Worm (Caenorhabditis elegans) whole organism, young adult: Measurements from ENCODE around the gene sams-1.
A peak's percentile ranks its signal among the peaks of the same experiment; 100 is the strongest.

Source experiments
- F23B12.7 ChIP-seq: sonication (generic microtip); optimal IDR thresholded peaks from 2 replicates; lab custom pipeline; 2017; ENCODE audit warnings: missing genetic modification characterization, mild to moderate bottlenecking, missing compliant biosample characterization, antibody characterized with exemption, moderate library complexity; ENCODE audit not compliant: insufficient read depth
- F57A8.1 ChIP-seq: fragments of 200-800 bp; sonication (Bioruptor generic); optimal IDR thresholded peaks from 2 replicates; lab custom pipeline; 2018; ENCODE audit warnings: mild to moderate bottlenecking, missing genetic modification characterization, moderate library complexity, missing compliant biosample characterization
- F57C9.4 ChIP-seq: sonication (generic microtip); optimal IDR thresholded peaks from 2 replicates; lab custom pipeline; 2017; ENCODE audit warnings: mild to moderate bottlenecking, missing genetic modification characterization, missing compliant biosample characterization
- K12H6.12 ChIP-seq: fragments of 200-800 bp; sonication (Bioruptor generic); optimal IDR thresholded peaks from 2 replicates; lab custom pipeline; 2018; ENCODE audit warnings: mild to moderate bottlenecking, missing genetic modification characterization, missing compliant biosample characterization
- T26A5.8 ChIP-seq: sonication (generic microtip); optimal IDR thresholded peaks from 2 replicates; lab custom pipeline; 2016; ENCODE audit warnings: missing genetic modification characterization, missing compliant biosample characterization
- Y56A3A.18 ChIP-seq: fragments of 200-800 bp; sonication (Bioruptor generic); IDR thresholded peaks from 2 replicates; pipeline ENCODE4 v1.3.6; 2022; ENCODE audit warnings: missing genetic modification reagents, missing genetic modification characterization, missing compliant biosample characterization
- aptf-2 ChIP-seq: fragments of 200-800 bp; sonication (Bioruptor generic); conservative IDR thresholded peaks from 2 replicates; pipeline ENCODE4 v1.3.6; 2022; ENCODE audit warnings: missing genetic modification reagents, missing genetic modification characterization, missing compliant biosample characterization
- aptf-3 ChIP-seq: fragments of 200-800 bp; sonication (Bioruptor generic); IDR thresholded peaks from 2 replicates; pipeline ENCODE4 v1.3.6; 2022; ENCODE audit warnings: missing genetic modification characterization, missing compliant biosample characterization
- athp-1 ChIP-seq: sonication (generic microtip); optimal IDR thresholded peaks from 2 replicates; lab custom pipeline; 2017; ENCODE audit warnings: mild to moderate bottlenecking, missing genetic modification characterization, missing compliant biosample characterization
- attf-5 ChIP-seq: fragments of 200-800 bp; sonication (Bioruptor generic); optimal IDR thresholded peaks from 2 replicates; lab custom pipeline; 2018; ENCODE audit warnings: mild to moderate bottlenecking, missing genetic modification characterization, missing compliant biosample characterization
- attf-6 ChIP-seq: fragments of 200-800 bp; sonication (Bioruptor generic); IDR thresholded peaks from 2 replicates; pipeline ENCODE4 v1.3.6; 2022; ENCODE audit warnings: missing genetic modification reagents, missing genetic modification characterization, missing compliant biosample characterization
- bed-1 ChIP-seq: fragments of 200-800 bp; sonication (Bioruptor generic); IDR thresholded peaks from 2 replicates; pipeline ENCODE4 v1.3.6; 2022; ENCODE audit warnings: missing genetic modification reagents, missing genetic modification characterization, missing compliant biosample characterization
- cebp-1 ChIP-seq, 2 experiments: fragments of 200-800 bp in 1 of 2; sonication (Bioruptor generic) in 1 of 2; sonication (generic microtip) in 1 of 2; IDR thresholded peaks in 1 of 2; optimal IDR thresholded peaks in 1 of 2; 2 replicates each; pipeline versions ENCODE4 v1.3.6 to Lab custom; 2017 to 2022; ENCODE audit warnings: missing compliant biosample characterization in 2 of 2, missing genetic modification characterization in 2 of 2, mild to moderate bottlenecking in 1 of 2, missing genetic modification reagents in 1 of 2, moderate library complexity in 1 of 2
- ceh-40 ChIP-seq: fragments of 200-800 bp; sonication (Bioruptor generic); IDR thresholded peaks from 2 replicates; pipeline ENCODE4 v1.3.6; 2022; ENCODE audit warnings: missing genetic modification characterization, missing compliant biosample characterization
- chd-7 ChIP-seq: sonication (generic microtip); optimal IDR thresholded peaks from 2 replicates; lab custom pipeline; 2016; ENCODE audit warnings: mild to moderate bottlenecking, missing genetic modification characterization, moderate library complexity, missing compliant biosample characterization
- dpl-1 ChIP-seq: fragments of 150-350 bp; optimal IDR thresholded peaks from 2 replicates; lab custom pipeline; 2014; ENCODE audit warnings: missing biosample characterization, missing genetic modification reagents, missing genetic modification characterization
- egrh-3 ChIP-seq: fragments of 200-800 bp; sonication (Bioruptor generic); IDR thresholded peaks from 2 replicates; pipeline ENCODE4 v1.3.6; 2022; ENCODE audit warnings: missing genetic modification reagents, missing genetic modification characterization, missing compliant biosample characterization
- ets-4 ChIP-seq: fragments of 200-800 bp; sonication (Bioruptor generic); optimal IDR thresholded peaks from 2 replicates; lab custom pipeline; 2018; ENCODE audit warnings: mild to moderate bottlenecking, missing genetic modification characterization, missing compliant biosample characterization
- hlh-12 ChIP-seq: sonication (generic microtip); optimal IDR thresholded peaks from 2 replicates; lab custom pipeline; 2016; ENCODE audit warnings: missing genetic modification characterization, missing compliant biosample characterization
- hmg-1.2 ChIP-seq: fragments of 200-800 bp; sonication (Bioruptor generic); IDR thresholded peaks from 2 replicates; pipeline ENCODE4 v1.3.6; 2022; ENCODE audit warnings: missing genetic modification reagents, missing genetic modification characterization, missing compliant biosample characterization
- hrde-1 ChIP-seq: sonication (generic microtip); optimal IDR thresholded peaks from 2 replicates; lab custom pipeline; 2016; ENCODE audit warnings: missing genetic modification characterization, mild to moderate bottlenecking, missing compliant biosample characterization, moderate library complexity, missing genotype, missing genetic modification reagents, borderline replicate concordance
- hsf-1 ChIP-seq: fragments of 200-800 bp; sonication (Bioruptor generic); IDR thresholded peaks from 2 replicates; pipeline ENCODE4 v1.3.6; 2022; ENCODE audit warnings: missing genetic modification reagents, missing genetic modification characterization, missing compliant biosample characterization
- let-607 ChIP-seq, 2 experiments: fragments of 200-800 bp in 1 of 2; sonication (Bioruptor generic) in 1 of 2; sonication (generic microtip) in 1 of 2; optimal IDR thresholded peaks; 2 replicates each; lab custom pipeline; 2016 to 2018; ENCODE audit warnings: mild to moderate bottlenecking in 2 of 2, missing compliant biosample characterization in 2 of 2, missing genetic modification characterization in 2 of 2, moderate library complexity in 2 of 2, missing genotype in 1 of 2
- lin-26 ChIP-seq: fragments of 200-800 bp; sonication (Bioruptor generic); IDR thresholded peaks from 2 replicates; pipeline ENCODE4 v1.3.6; 2022; ENCODE audit warnings: missing genetic modification reagents, missing genetic modification characterization, missing compliant biosample characterization
- lsl-1 ChIP-seq: fragments of 200-800 bp; sonication (Bioruptor generic); optimal IDR thresholded peaks from 2 replicates; lab custom pipeline; 2018; ENCODE audit warnings: mild to moderate bottlenecking, missing genetic modification characterization, moderate library complexity, missing compliant biosample characterization
- madf-3 ChIP-seq: fragments of 200-800 bp; sonication (Bioruptor generic); IDR thresholded peaks from 2 replicates; pipeline ENCODE4 v1.3.6; 2022; ENCODE audit warnings: missing genetic modification reagents, missing genetic modification characterization, missing compliant biosample characterization
- madf-6 ChIP-seq: fragments of 200-800 bp; sonication (Bioruptor generic); IDR thresholded peaks from 2 replicates; pipeline ENCODE4 v1.3.6; 2022; ENCODE audit warnings: missing genetic modification reagents, missing genetic modification characterization, missing compliant biosample characterization
- madf-8 ChIP-seq: fragments of 200-800 bp; sonication (Bioruptor generic); conservative IDR thresholded peaks from 2 replicates; pipeline ENCODE4 v1.3.6; 2022; ENCODE audit warnings: missing genetic modification reagents, missing genetic modification characterization, missing compliant biosample characterization
- mcd-1 ChIP-seq: fragments of 200-800 bp; sonication (Bioruptor generic); IDR thresholded peaks from 2 replicates; pipeline ENCODE4 v1.3.6; 2022; ENCODE audit warnings: missing genetic modification reagents, missing genetic modification characterization, missing compliant biosample characterization
- mes-4 ChIP-seq: sonication (generic microtip); optimal IDR thresholded peaks from 2 replicates; lab custom pipeline; 2016; ENCODE audit warnings: missing genotype, missing genetic modification characterization, missing compliant biosample characterization
- nfyb-1 ChIP-seq: fragments of 200-800 bp; sonication (Bioruptor generic); IDR thresholded peaks from 2 replicates; pipeline ENCODE4 v1.3.6; 2022; ENCODE audit warnings: missing genetic modification reagents, missing genetic modification characterization, missing compliant biosample characterization
- nhr-90 ChIP-seq: sonication (generic microtip); optimal IDR thresholded peaks from 2 replicates; lab custom pipeline; 2016; ENCODE audit warnings: missing genotype, mild to moderate bottlenecking, missing genetic modification characterization, missing compliant biosample characterization
- pha-4 ChIP-seq: fragments of 150-350 bp; sonication (generic microtip); optimal IDR thresholded peaks from 2 replicates; lab custom pipeline; 2014; ENCODE audit warnings: missing biosample characterization, missing genetic modification reagents, missing genetic modification characterization
- rec-8 ChIP-seq, 2 experiments: sonication (generic microtip); optimal IDR thresholded peaks; 2 replicates each; lab custom pipeline; 2016; ENCODE audit warnings: mild to moderate bottlenecking in 2 of 2, missing genetic modification characterization in 2 of 2, missing genetic modification reagents in 2 of 2, missing genotype in 2 of 2, missing biosample characterization in 1 of 2, missing compliant biosample characterization in 1 of 2, moderate library complexity in 1 of 2
- rpc-1 ChIP-seq, 2 experiments: fragments of 150-350 bp in 1 of 2; sonication (generic microtip) in 1 of 2; optimal IDR thresholded peaks; 2 replicates each; lab custom pipeline; 2014 to 2018; ENCODE audit warnings: missing biosample characterization in 1 of 2, missing genetic modification characterization in 1 of 2, missing genetic modification reagents in 1 of 2, missing genotype in 1 of 2
- sdz-38 ChIP-seq: sonication (generic microtip); optimal IDR thresholded peaks from 2 replicates; lab custom pipeline; 2016; ENCODE audit warnings: missing genotype, missing genetic modification characterization, missing compliant biosample characterization
- snpc-1.3 ChIP-seq: sonication (generic microtip); optimal IDR thresholded peaks from 2 replicates; lab custom pipeline; 2017; ENCODE audit warnings: missing genetic modification characterization, mild to moderate bottlenecking, missing compliant biosample characterization, antibody characterized with exemption, moderate library complexity, missing genotype, missing genetic modification reagents; ENCODE audit not compliant: insufficient read depth
- snpc-3.4 ChIP-seq: sonication (generic microtip); optimal IDR thresholded peaks from 2 replicates; lab custom pipeline; 2017; ENCODE audit warnings: missing genetic modification characterization, mild to moderate bottlenecking, missing compliant biosample characterization, antibody characterized with exemption, moderate library complexity, missing genotype, missing genetic modification reagents
- somi-1 ChIP-seq: fragments of 200-800 bp; sonication (Bioruptor generic); optimal IDR thresholded peaks from 2 replicates; lab custom pipeline; 2018; ENCODE audit warnings: mild to moderate bottlenecking, missing genetic modification characterization, missing compliant biosample characterization
- unc-130 ChIP-seq: sonication (generic microtip); optimal IDR thresholded peaks from 2 replicates; lab custom pipeline; 2016; ENCODE audit warnings: missing genetic modification reagents, missing genetic modification characterization, missing compliant biosample characterization
- unc-62 ChIP-seq: fragments of 150-350 bp; optimal IDR thresholded peaks from 2 replicates; lab custom pipeline; 2014; ENCODE audit warnings: missing biosample characterization, missing genetic modification reagents, missing genetic modification characterization
- zfh-2 ChIP-seq: fragments of 200-800 bp; sonication (Bioruptor generic); conservative IDR thresholded peaks from 2 replicates; pipeline ENCODE4 v1.3.6; 2022; ENCODE audit warnings: missing genetic modification reagents, missing genetic modification characterization, missing compliant biosample characterization
- ztf-18 ChIP-seq: sonication (generic microtip); optimal IDR thresholded peaks from 2 replicates; lab custom pipeline; 2016; ENCODE audit warnings: missing genotype, mild to moderate bottlenecking, missing genetic modification characterization, missing compliant biosample characterization
- ztf-28 ChIP-seq: fragments of 200-800 bp; sonication (Bioruptor generic); IDR thresholded peaks from 2 replicates; pipeline ENCODE4 v1.3.6; 2022; ENCODE audit warnings: missing genetic modification reagents, missing genetic modification characterization, missing compliant biosample characterization

Gene sams-1

DNA sequence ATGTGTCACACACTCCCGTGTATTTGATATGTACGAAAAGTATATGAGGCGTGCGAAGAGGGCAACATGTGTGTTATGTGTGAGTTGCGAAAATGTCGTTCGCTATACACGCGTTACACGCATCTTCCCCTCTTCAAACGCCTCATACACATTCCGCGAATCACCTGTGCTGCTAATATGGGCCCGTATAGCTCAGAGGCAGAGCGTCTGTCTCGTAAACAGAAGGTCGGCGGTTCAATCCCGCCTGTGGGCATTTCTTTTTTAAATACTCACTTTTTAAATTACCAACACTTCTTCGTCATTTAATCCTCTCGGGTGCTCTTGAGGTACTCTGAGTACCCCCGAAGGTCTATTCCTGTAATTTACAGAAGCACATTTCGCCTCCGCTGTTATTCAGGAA is 32.2 kb upstream of the sams-1 start (continued):
- TF ChIP-seq zfh-2 (GFP tag; lab: Robert Waterston, UW), result no peak
- TF ChIP-seq somi-1 (GFP tag; lab: Kevin White, UChicago), result peak; percentile 6
- peak; percentile 79 for TF ChIP-seq nhr-90 (tag; lab: Kevin White, UChicago)
- TF ChIP-seq hrde-1 (tag; lab: Kevin White, UChicago), result peak; percentile 17
- peak; percentile 67 for TF ChIP-seq nfyb-1 (GFP tag; lab: Robert Waterston, UW)
- TF ChIP-seq rec-8 (tag; optimal IDR thresholded peaks at IDR 0.05; lab: Kevin White, UChicago), result peak in 1 of 2 experiments; percentile 50
- no peak for TF ChIP-seq mcd-1 (GFP tag; lab: Robert Waterston, UW)
- TF ChIP-seq ceh-40 (GFP tag; lab: Robert Waterston, UW), result 0 out of 2 replicates have a peak, but pooled peaks have one; percentile 50
- TF ChIP-seq athp-1 (tag; lab: Kevin White, UChicago), result peak; percentile 58
- TF ChIP-seq ets-4 (GFP tag; lab: Kevin White, UChicago), result peak; percentile 4
- TF ChIP-seq chd-7 (tag; lab: Kevin White, UChicago), result peak; percentile 39
- TF ChIP-seq snpc-3.4, result peak; percentile 62
- no peak for TF ChIP-seq hsf-1
- TF ChIP-seq dpl-1 (GFP tag; lab: Kevin White, UChicago), result no peak
- peak; percentile 71; the same call in 1 of the 2 replicates for TF ChIP-seq ztf-28 (GFP tag; lab: Robert Waterston, UW)
- TF ChIP-seq bed-1 (GFP tag; lab: Robert Waterston, UW), result peak; percentile 56; the same call in 1 of the 2 replicates
- TF ChIP-seq Y56A3A.18 (GFP tag; lab: Robert Waterston, UW), result 0 out of 2 replicates have a peak, but pooled peaks have one; percentile 42
- peak; percentile 63 for TF ChIP-seq attf-6
- TF ChIP-seq ztf-18 (tag; lab: Kevin White, UChicago), result peak; percentile 58
- peak; percentile 70 for TF ChIP-seq attf-5 (GFP tag; lab: Kevin White, UChicago)
- no peak for TF ChIP-seq madf-8 (GFP tag; lab: Robert Waterston, UW)
- peak; percentile 69 for TF ChIP-seq hmg-1.2 (GFP tag; lab: Robert Waterston, UW)
- TF ChIP-seq F57A8.1 (GFP tag; lab: Kevin White, UChicago), result peak; percentile 22
- TF ChIP-seq aptf-3 (GFP tag; lab: Robert Waterston, UW), result no peak
- TF ChIP-seq mes-4, result peak; percentile 2
- TF ChIP-seq F57C9.4 (tag; lab: Kevin White, UChicago), result no peak
- peak; percentile 54 for TF ChIP-seq snpc-1.3 (tag; lab: Kevin White, UChicago)
- 0 out of 2 replicates have a peak, but pooled peaks have one; percentile 30 for TF ChIP-seq cebp-1 (GFP tag; IDR thresholded peaks at IDR 0.05; lab: Robert Waterston, UW)
- no peak for TF ChIP-seq cebp-1 (tag; optimal IDR thresholded peaks at IDR 0.05; lab: Kevin White, UChicago)
- peak; percentile 71 for TF ChIP-seq rpc-1 (optimal IDR thresholded peaks at IDR 0.05; lab: Kevin White, UChicago)
- TF ChIP-seq rpc-1 (tag; optimal IDR thresholded peaks at IDR 0.05; lab: Kevin White, UChicago), result peak; percentile 93

DNA sequence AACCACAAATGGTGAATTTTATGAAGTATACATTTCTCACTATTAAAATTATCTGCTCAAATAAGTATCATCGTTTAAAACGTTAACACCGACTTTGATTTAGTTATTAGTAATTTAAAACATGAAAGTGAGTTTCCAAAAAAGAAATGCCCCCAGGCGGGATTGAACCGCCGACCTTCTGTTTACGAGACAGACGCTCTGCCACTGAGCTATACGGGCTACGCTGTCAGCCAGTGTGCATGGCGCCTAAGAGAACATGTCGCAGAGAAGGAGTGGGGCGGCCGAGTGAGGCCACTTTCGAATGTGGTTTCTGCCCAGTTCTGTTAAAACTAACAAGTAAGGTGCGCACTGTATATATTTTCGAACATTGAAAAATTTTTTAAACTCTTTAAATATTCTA is 30.8 kb upstream of the sams-1 start:
- no peak for TF ChIP-seq lin-26 (GFP tag; lab: Robert Waterston, UW)
- no peak for TF ChIP-seq madf-3 (GFP tag; lab: Robert Waterston, UW)
- no peak for TF ChIP-seq pha-4
- peak in 1 of 2 experiments; percentile 54 for TF ChIP-seq let-607 (tag; optimal IDR thresholded peaks at IDR 0.05; lab: Kevin White, UChicago)
- peak; percentile 4 for TF ChIP-seq lsl-1 (GFP tag; lab: Kevin White, UChicago)
- TF ChIP-seq chd-7 (tag; lab: Kevin White, UChicago), result peak; percentile 37
- peak; percentile 78 to 80 for TF ChIP-seq rec-8 (tag; optimal IDR thresholded peaks at IDR 0.05; lab: Kevin White, UChicago)
- peak; percentile 19 for TF ChIP-seq K12H6.12
- TF ChIP-seq madf-8 (GFP tag; lab: Robert Waterston, UW), result no peak
- TF ChIP-seq madf-6 (GFP tag; lab: Robert Waterston, UW), result peak; percentile 61
- peak; percentile 59; the same call in 1 of the 2 replicates for TF ChIP-seq egrh-3 (GFP tag; lab: Robert Waterston, UW)
- peak; percentile 52 for TF ChIP-seq ztf-18 (tag; lab: Kevin White, UChicago)
- no peak for TF ChIP-seq sdz-38 (tag; lab: Kevin White, UChicago)
- TF ChIP-seq unc-62, result no peak
- peak; percentile 32 for TF ChIP-seq unc-130 (GFP tag; lab: Kevin White, UChicago)
- 0 out of 2 replicates have a peak, but pooled peaks have one; percentile 42 for TF ChIP-seq aptf-2 (GFP tag; lab: Robert Waterston, UW)
- TF ChIP-seq nhr-90 (tag; lab: Kevin White, UChicago), result peak; percentile 61
- no peak for TF ChIP-seq hlh-12 (tag; lab: Kevin White, UChicago)
- TF ChIP-seq aptf-3 (GFP tag; lab: Robert Waterston, UW), result no peak
- TF ChIP-seq hsf-1, result no peak
- peak; percentile 49 for TF ChIP-seq T26A5.8 (tag; lab: Kevin White, UChicago)
- TF ChIP-seq snpc-1.3 (tag; lab: Kevin White, UChicago), result peak; percentile 84
- TF ChIP-seq F23B12.7 (tag; lab: Kevin White, UChicago), result peak; percentile 45
